Fruit fly (Drosophila melanogaster) whole organism, embryonic: Measurements from ENCODE around the gene CG3008.
A peak's percentile ranks its signal among the peaks of the same experiment; 100 is the strongest.

Source experiments
- ATbp ChIP-seq: fragments of 200-800 bp; sonication (Bioruptor generic); optimal IDR thresholded peaks from 2 replicates; lab custom pipeline; 2017; ENCODE audit warnings: missing biosample characterization, mild to moderate bottlenecking, missing genetic modification characterization, missing genetic modification reagents
- CG10543 ChIP-seq: fragments of 200-800 bp; sonication (Bioruptor generic); optimal IDR thresholded peaks from 3 replicates; lab custom pipeline; 2017; ENCODE audit warnings: missing biosample characterization, mild to moderate bottlenecking, missing genetic modification characterization, moderate library complexity
- CG10959 ChIP-seq: fragments of 200-800 bp; sonication (Bioruptor generic); IDR thresholded peaks from 2 replicates; pipeline ENCODE4 v1.3.6; 2022; ENCODE audit warnings: missing biosample characterization, missing genetic modification characterization
- CG12155 ChIP-seq: fragments of 200-800 bp; sonication (Bioruptor generic); optimal IDR thresholded peaks from 3 replicates; lab custom pipeline; 2016; ENCODE audit warnings: missing biosample characterization, missing genetic modification characterization
- CG15479 ChIP-seq: fragments of 200-800 bp; sonication (Bioruptor generic); optimal IDR thresholded peaks from 3 replicates; lab custom pipeline; 2019; ENCODE audit warnings: missing biosample characterization, mild to moderate bottlenecking, missing genetic modification characterization, moderate library complexity
- CG16813 ChIP-seq: fragments of 200-800 bp; sonication (Bioruptor generic); IDR thresholded peaks from 3 replicates; pipeline ENCODE4 v1.3.6; 2022; ENCODE audit warnings: missing biosample characterization, missing genetic modification characterization; ENCODE audit not compliant: partially characterized antibody
- CG32767 ChIP-seq: fragments of 200-800 bp; sonication (Bioruptor generic); IDR thresholded peaks from 2 replicates; pipeline ENCODE4 v1.3.6; 2022; ENCODE audit warnings: missing biosample characterization, missing genetic modification characterization
- CG34376 ChIP-seq: fragments of 200-800 bp; sonication (Bioruptor generic); optimal IDR thresholded peaks from 2 replicates; lab custom pipeline; 2018; ENCODE audit warnings: missing biosample characterization, mild to moderate bottlenecking, missing genetic modification characterization
- CG4328 ChIP-seq: fragments of 200-800 bp; sonication (Bioruptor generic); optimal IDR thresholded peaks from 3 replicates; lab custom pipeline; 2017; ENCODE audit warnings: missing biosample characterization, missing genetic modification reagents, missing genetic modification characterization
- CG4730 ChIP-seq: fragments of 200-800 bp; sonication (Bioruptor generic); IDR thresholded peaks from 2 replicates; pipeline ENCODE4 v1.3.6; 2022; ENCODE audit warnings: missing biosample characterization, missing genetic modification characterization
- CG9437 ChIP-seq: fragments of 200-800 bp; sonication (Bioruptor generic); optimal IDR thresholded peaks from 2 replicates; lab custom pipeline; 2018; ENCODE audit warnings: missing biosample characterization, mild to moderate bottlenecking, missing genetic modification characterization
- CG9609 ChIP-seq: fragments of 200-800 bp; sonication (Bioruptor generic); optimal IDR thresholded peaks from 3 replicates; lab custom pipeline; 2016; ENCODE audit warnings: missing biosample characterization, missing genetic modification characterization
- Dfd ChIP-seq, 2 experiments: fragments of >200 bp; optimal IDR thresholded peaks; 2 replicates each; lab custom pipeline; 2017; ENCODE audit warnings: missing biosample characterization in 2 of 2, missing genetic modification characterization in 2 of 2
- Dll ChIP-seq: fragments of 200-800 bp; sonication (Bioruptor generic); IDR thresholded peaks from 4 replicates; pipeline ENCODE4 v1.3.6; 2022; ENCODE audit warnings: missing biosample characterization, missing genetic modification characterization; ENCODE audit not compliant: partially characterized antibody
- Dp ChIP-seq: fragments of 200-800 bp; sonication (Bioruptor generic); optimal IDR thresholded peaks from 2 replicates; lab custom pipeline; 2018; ENCODE audit warnings: missing biosample characterization, mild to moderate bottlenecking, missing genetic modification characterization, moderate library complexity
- Ets97D ChIP-seq: fragments of 200-800 bp; sonication (Bioruptor generic); optimal IDR thresholded peaks from 3 replicates; lab custom pipeline; 2016; ENCODE audit warnings: missing biosample characterization, missing genetic modification characterization
- GATAe ChIP-seq: fragments of 200-800 bp; sonication (Bioruptor generic); conservative IDR thresholded peaks from 2 replicates; pipeline ENCODE4 v1.3.6; 2022; ENCODE audit warnings: missing biosample characterization, missing genetic modification characterization
- Lhr ChIP-seq: fragments of 200-800 bp; sonication (Bioruptor generic); optimal IDR thresholded peaks from 3 replicates; lab custom pipeline; 2017; ENCODE audit warnings: mild to moderate bottlenecking, missing biosample characterization, missing genetic modification reagents, missing genetic modification characterization
- Lim3 ChIP-seq: fragments of 200-800 bp; sonication (Bioruptor generic); IDR thresholded peaks from 2 replicates; pipeline ENCODE4 v1.3.6; 2022; ENCODE audit warnings: missing biosample characterization, missing genetic modification characterization
- Med ChIP-seq: fragments of 200-800 bp; sonication (Bioruptor generic); peaks from one replicate; lab custom pipeline; 2016; ENCODE audit warnings: missing biosample characterization, missing genetic modification characterization, mild to moderate bottlenecking, inconsistent platforms, moderate library complexity
- Nf-YB ChIP-seq: fragments of 200-800 bp; sonication (Bioruptor generic); optimal IDR thresholded peaks from 3 replicates; lab custom pipeline; 2019; ENCODE audit warnings: missing biosample characterization, mild to moderate bottlenecking, missing genetic modification characterization, moderate library complexity
- abd-A ChIP-seq: fragments of 200-800 bp; sonication (Bioruptor generic); optimal IDR thresholded peaks from 3 replicates; lab custom pipeline; 2019; ENCODE audit warnings: missing biosample characterization, mild to moderate bottlenecking, missing genetic modification characterization, moderate library complexity
- ash1 ChIP-seq: fragments of 200-800 bp; sonication (Bioruptor generic); optimal IDR thresholded peaks from 2 replicates; lab custom pipeline; 2018; ENCODE audit warnings: missing biosample characterization, mild to moderate bottlenecking, missing genetic modification characterization
- chinmo ChIP-seq: fragments of 200-800 bp; sonication (Bioruptor generic); IDR thresholded peaks from 4 replicates; pipeline ENCODE4 v1.3.6; 2022; ENCODE audit warnings: missing biosample characterization, missing genetic modification characterization; ENCODE audit not compliant: partially characterized antibody
- cwo ChIP-seq: fragments of 200-800 bp; sonication (Bioruptor generic); optimal IDR thresholded peaks from 3 replicates; lab custom pipeline; 2017; ENCODE audit warnings: missing biosample characterization, missing genetic modification characterization, mild to moderate bottlenecking, moderate library complexity, missing genetic modification reagents
- dmrt11E ChIP-seq: fragments of 200-800 bp; sonication (Bioruptor generic); optimal IDR thresholded peaks from 3 replicates; lab custom pipeline; 2018; ENCODE audit warnings: missing biosample characterization, mild to moderate bottlenecking, missing genetic modification characterization, moderate library complexity
- eve ChIP-seq, 2 experiments: fragments of >200 bp; optimal IDR thresholded peaks; 2 replicates each; lab custom pipeline; 2017; ENCODE audit warnings: missing biosample characterization in 2 of 2, missing genetic modification characterization in 2 of 2
- exex ChIP-seq: fragments of 200-800 bp; sonication (Bioruptor generic); optimal IDR thresholded peaks from 4 replicates; lab custom pipeline; 2018; ENCODE audit warnings: missing biosample characterization, mild to moderate bottlenecking, missing genetic modification characterization, moderate library complexity
- fru ChIP-seq: fragments of >200 bp; optimal IDR thresholded peaks from 2 replicates; lab custom pipeline; 2017
- ftz-f1 ChIP-seq: fragments of 200-800 bp; sonication (Bioruptor generic); optimal IDR thresholded peaks from 2 replicates; lab custom pipeline; 2016; ENCODE audit warnings: missing biosample characterization, missing genetic modification characterization
- gem ChIP-seq: fragments of 200-800 bp; sonication (Bioruptor generic); optimal IDR thresholded peaks from 2 replicates; lab custom pipeline; 2019; ENCODE audit warnings: missing biosample characterization, mild to moderate bottlenecking, missing genetic modification characterization, moderate library complexity
- grn ChIP-seq: fragments of 200-800 bp; sonication (Bioruptor generic); optimal IDR thresholded peaks from 3 replicates; lab custom pipeline; 2017; ENCODE audit warnings: missing biosample characterization, missing genetic modification characterization
- mirr ChIP-seq: fragments of 200-800 bp; sonication (Bioruptor generic); optimal IDR thresholded peaks from 3 replicates; lab custom pipeline; 2018; ENCODE audit warnings: missing biosample characterization, mild to moderate bottlenecking, missing genetic modification characterization
- otp ChIP-seq: fragments of 200-800 bp; sonication (Bioruptor generic); IDR thresholded peaks from 3 replicates; pipeline ENCODE4, ENCODE4 v1.3.6; 2022; ENCODE audit warnings: missing biosample characterization, missing genetic modification characterization
- pb ChIP-seq: fragments of 200-800 bp; sonication (Bioruptor generic); optimal IDR thresholded peaks from 3 replicates; lab custom pipeline; 2016; ENCODE audit warnings: missing biosample characterization, missing genetic modification characterization
- sd ChIP-seq: fragments of 200-800 bp; sonication (Bioruptor generic); optimal IDR thresholded peaks from 3 replicates; lab custom pipeline; 2018; ENCODE audit warnings: missing biosample characterization, mild to moderate bottlenecking, missing genetic modification characterization, moderate library complexity
- sens ChIP-seq: fragments of 200-800 bp; sonication (Bioruptor generic); peaks from one replicate; lab custom pipeline; 2016; ENCODE audit warnings: missing biosample characterization, missing genetic modification characterization
- sug ChIP-seq: fragments of 200-800 bp; optimal IDR thresholded peaks from 2 replicates; lab custom pipeline; 2019; ENCODE audit warnings: missing biosample characterization, mild to moderate bottlenecking, missing genetic modification characterization, moderate library complexity
- tin ChIP-seq: fragments of 200-800 bp; sonication (Bioruptor generic); optimal IDR thresholded peaks from 3 replicates; lab custom pipeline; 2016; ENCODE audit warnings: missing biosample characterization, missing genetic modification characterization
- twi ChIP-seq: fragments of 200-800 bp; optimal IDR thresholded peaks from 2 replicates; lab custom pipeline; 2019; ENCODE audit warnings: missing biosample characterization, mild to moderate bottlenecking, missing genetic modification characterization, moderate library complexity
- vfl ChIP-seq: fragments of 200-800 bp; sonication (Bioruptor generic); optimal IDR thresholded peaks from 2 replicates; lab custom pipeline; 2016; ENCODE audit warnings: missing biosample characterization, missing genetic modification characterization

The CG3008 gene

dm6 chr2L:4891914-4892469 lies 8.9 kb downstream of the CG3008 start, which contains the start of gene CG3036 (continued):
- peak; percentile 62 for TF ChIP-seq sd (tag; lab: Kevin White, UChicago)
- TF ChIP-seq Lim3, result no peak
- no peak for TF ChIP-seq fru (lab: Kevin White, UChicago)

dm6 chr2L:4893612-4894011 lies 10.5 kb downstream of the CG3008 start:
- TF ChIP-seq sug (tag; lab: Kevin White, UChicago), result peak; percentile 32
- TF ChIP-seq CG15479 (GFP tag; lab: Kevin White, UChicago), result peak; percentile 36
- no peak for TF ChIP-seq CG9437 (GFP tag; lab: Kevin White, UChicago)
- no peak for TF ChIP-seq ATbp
- TF ChIP-seq exex (tag; lab: Kevin White, UChicago), result peak; percentile 55
- TF ChIP-seq tin, result no peak
- no peak for TF ChIP-seq CG9609 (GFP tag; lab: Kevin White, UChicago)
- TF ChIP-seq Lhr (GFP tag; lab: Kevin White, UChicago), result no peak
- TF ChIP-seq grn (GFP tag; lab: Kevin White, UChicago), result peak; percentile 81
- TF ChIP-seq sd (tag; lab: Kevin White, UChicago), result peak; percentile 9
- no peak for TF ChIP-seq pb (GFP tag; lab: Kevin White, UChicago)
- peak; percentile 83 for TF ChIP-seq cwo (GFP tag; lab: Kevin White, UChicago)
- TF ChIP-seq CG4730 (GFP tag; lab: Robert Waterston, UW), result no peak
- peak; percentile 30 for TF ChIP-seq mirr (GFP tag; lab: Kevin White, UChicago)
- TF ChIP-seq GATAe (GFP tag; lab: Robert Waterston, UW), result peak; percentile 33; the same call in 1 of the 2 replicates
- TF ChIP-seq Dll (GFP tag; lab: Robert Waterston, UW), result no peak
- TF ChIP-seq otp, result no peak
- peak in 1 of 2 experiments; percentile 32 for TF ChIP-seq eve (GFP tag; optimal IDR thresholded peaks at IDR 0.05; lab: Kevin White, UChicago)

- TF ChIP-seq vfl (GFP tag; lab: Kevin White, UChicago) (no peak), ash1 (no peak), CG9437 (GFP tag; lab: Kevin White, UChicago) (no peak), ftz-f1 (GFP tag; lab: Kevin White, UChicago) (no peak), Med (GFP tag; lab: Kevin White, UChicago) (peak; percentile 14), Nf-YB (GFP tag; lab: Kevin White, UChicago) (peak; percentile 6), CG10959 (GFP tag; lab: Robert Waterston, UW) (no peak), Dfd (GFP tag; optimal IDR thresholded peaks at IDR 0.05; lab: Kevin White, UChicago) (no peak), CG32767 (GFP tag; lab: Robert Waterston, UW) (no peak), twi (tag; lab: Kevin White, UChicago) (no peak), Dp (GFP tag; lab: Kevin White, UChicago) (no peak), Ets97D (GFP tag; lab: Kevin White, UChicago) (no peak), CG4730 (GFP tag; lab: Robert Waterston, UW) (no peak)
These were observed 12.8 kb downstream of the CG3008 start for dm6 chr2L:4895902-4896301.

- peak; percentile 58 for TF ChIP-seq gem (tag; lab: Kevin White, UChicago)
- 0 out of 3 replicates have a peak, but pooled peaks have one; percentile 8 for TF ChIP-seq CG16813
- TF ChIP-seq dmrt11E, result no peak
- peak; percentile 30 for TF ChIP-seq abd-A (tag; lab: Kevin White, UChicago)
- TF ChIP-seq sug (tag; lab: Kevin White, UChicago), result peak; percentile 22
- TF ChIP-seq CG4328 (GFP tag; lab: Kevin White, UChicago), result no peak
- TF ChIP-seq ftz-f1 (GFP tag; lab: Kevin White, UChicago), result peak; percentile 8
- peak; percentile 84 for TF ChIP-seq CG34376 (GFP tag; lab: Kevin White, UChicago)
- TF ChIP-seq CG10543, result peak; percentile 20
- peak; percentile 58 for TF ChIP-seq cwo (GFP tag; lab: Kevin White, UChicago)
- no peak for TF ChIP-seq CG12155 (GFP tag; lab: Kevin White, UChicago)
- TF ChIP-seq sens (GFP tag; lab: Kevin White, UChicago), result peak; percentile 58
- 0 out of 4 replicates have a peak, but pooled peaks have one; percentile 10 for TF ChIP-seq chinmo (GFP tag; lab: Robert Waterston, UW)
These were observed 13.5 kb downstream of the CG3008 start for dm6 chr2L:4896484-4897205.
